Fruit fly (Drosophila melanogaster): ENCODE measurements around the gene Hs2st.

- TF ChIP-seq cic (GFP tag; optimal IDR thresholded peaks at IDR 0.05), result no peak
- TF ChIP-seq cnc (optimal IDR thresholded peaks at IDR 0.05), result no peak
Observed at dm6 chr2L:19393703-19394210, 50.8 kb downstream of the Hs2st start, which contains the start of gene CG31798.

Measured in whole organism, adult.